Worm (Caenorhabditis elegans) whole organism, L3 larva: ENCODE results near the gene srh-186.
A peak's percentile ranks its signal among the peaks of the same experiment; 100 is the strongest.

ENCODE experiments used
- aly-2 ChIP-seq: fragments of 150-350 bp; optimal IDR thresholded peaks from 2 replicates; lab custom pipeline; 2014; ENCODE audit warnings: missing biosample characterization, missing genetic modification characterization
- ceh-82 ChIP-seq: fragments of 150-350 bp; optimal IDR thresholded peaks from 2 replicates; lab custom pipeline; 2014; ENCODE audit warnings: missing biosample characterization, missing genetic modification characterization
- elt-2 ChIP-seq: sonication (generic microtip); optimal IDR thresholded peaks from 2 replicates; lab custom pipeline; 2016; ENCODE audit warnings: missing genetic modification reagents, mild to moderate bottlenecking, missing genetic modification characterization, missing compliant biosample characterization
- fkh-2 ChIP-seq: fragments of 150-350 bp; optimal IDR thresholded peaks from 2 replicates; lab custom pipeline; 2014; ENCODE audit warnings: missing biosample characterization, missing genetic modification reagents, missing genetic modification characterization
- fos-1 ChIP-seq: fragments of 150-350 bp; optimal IDR thresholded peaks from 2 replicates; lab custom pipeline; 2014; ENCODE audit warnings: missing biosample characterization, missing genetic modification characterization
- jun-1 ChIP-seq: fragments of 150-350 bp; optimal IDR thresholded peaks from 2 replicates; lab custom pipeline; 2014; ENCODE audit warnings: missing biosample characterization, missing genetic modification reagents, missing genetic modification characterization
- lsy-12 ChIP-seq: sonication (generic microtip); optimal IDR thresholded peaks from 2 replicates; lab custom pipeline; 2016; ENCODE audit warnings: mild to moderate bottlenecking, missing genetic modification characterization, missing compliant biosample characterization
- mdl-1 ChIP-seq: fragments of 150-350 bp; optimal IDR thresholded peaks from 2 replicates; lab custom pipeline; 2014; ENCODE audit warnings: missing biosample characterization, missing genetic modification characterization
- nhr-12 ChIP-seq: fragments of 150-350 bp; optimal IDR thresholded peaks from 2 replicates; lab custom pipeline; 2014; ENCODE audit warnings: missing biosample characterization, missing genetic modification characterization
- nhr-23 ChIP-seq: fragments of 150-350 bp; optimal IDR thresholded peaks from 2 replicates; lab custom pipeline; 2014; ENCODE audit warnings: missing biosample characterization, missing genetic modification reagents, missing genetic modification characterization
- nhr-25 ChIP-seq: sonication (generic microtip); optimal IDR thresholded peaks from 2 replicates; lab custom pipeline; 2017; ENCODE audit warnings: missing biosample characterization, missing genetic modification characterization
- nhr-28 ChIP-seq: fragments of 150-350 bp; optimal IDR thresholded peaks from 2 replicates; lab custom pipeline; 2014; ENCODE audit warnings: missing biosample characterization, missing genetic modification characterization
- nhr-76 ChIP-seq: fragments of 150-350 bp; sonication (generic microtip); optimal IDR thresholded peaks from 5 replicates; lab custom pipeline; 2014; ENCODE audit warnings: missing biosample characterization, missing genetic modification characterization
- pha-4 ChIP-seq: fragments of 150-350 bp; optimal IDR thresholded peaks from 2 replicates; lab custom pipeline; 2014; ENCODE audit warnings: missing biosample characterization, missing genetic modification reagents, missing genetic modification characterization
- pqm-1 ChIP-seq: fragments of 150-350 bp; optimal IDR thresholded peaks from 2 replicates; lab custom pipeline; 2017; ENCODE audit warnings: missing biosample characterization, missing genetic modification characterization, inconsistent platforms
- sea-2 ChIP-seq: fragments of 150-350 bp; sonication (generic microtip); optimal IDR thresholded peaks from 4 replicates; lab custom pipeline; 2014; ENCODE audit warnings: missing biosample characterization, missing genetic modification reagents, missing genetic modification characterization
- skn-1 ChIP-seq: fragments of 150-350 bp; optimal IDR thresholded peaks from 2 replicates; lab custom pipeline; 2014; ENCODE audit warnings: missing biosample characterization, missing genetic modification characterization
- unc-39 ChIP-seq: sonication (generic microtip); optimal IDR thresholded peaks from 4 replicates; lab custom pipeline; 2017; ENCODE audit warnings: missing biosample characterization, missing genetic modification characterization

The srh-186 gene

ce11 chrV:16000433-16000832 lies 44.8 kb downstream of the srh-186 start, which contains the start of gene nhr-50:
TSS of gene nhr-50 (minus strand) at chrV:16000631.
- TF ChIP-seq fos-1 (tag; lab: Kevin White, UChicago) (peak; percentile 69), ceh-82 (tag; lab: Kevin White, UChicago) (no peak), nhr-23 (tag; lab: Kevin White, UChicago) (peak; percentile 55), pqm-1 (peak; percentile 84), pha-4 (peak; percentile 93), elt-2 (tag; lab: Kevin White, UChicago) (peak; percentile 80), nhr-12 (tag; lab: Kevin White, UChicago) (no peak), nhr-25 (tag; lab: Kevin White, UChicago) (peak; percentile 12), mdl-1 (tag; lab: Kevin White, UChicago) (peak; percentile 13), unc-39 (no peak), fkh-2 (tag; lab: Kevin White, UChicago) (no peak), sea-2 (GFP tag; lab: Kevin White, UChicago) (no peak), jun-1 (tag; lab: Kevin White, UChicago) (peak; percentile 92), skn-1 (tag; lab: Kevin White, UChicago) (peak; percentile 13)

- TF ChIP-seq nhr-28 (tag; lab: Kevin White, UChicago) (no peak), fkh-2 (tag; lab: Kevin White, UChicago) (no peak), nhr-76 (tag; lab: Kevin White, UChicago) (no peak), lsy-12 (no peak), aly-2 (tag; lab: Kevin White, UChicago) (no peak)
Observed at ce11 chrV:16002288-16002687, 46.7 kb downstream of the srh-186 start, which contains the start of gene nhr-63. TSS of gene nhr-63 (plus strand) at chrV:16002588.
